Worm (Caenorhabditis elegans) whole organism, midembryonic: ENCODE data around the gene F10D7.4.

ENCODE experiments used
- T22C8.4 ChIP-seq: fragments of 200-800 bp; sonication (Bioruptor generic); IDR thresholded peaks from 2 replicates; pipeline ENCODE4 v1.3.6; 2022; ENCODE audit warnings: missing genetic modification characterization, missing compliant biosample characterization
- klf-2 ChIP-seq: fragments of 200-800 bp; sonication (Bioruptor generic); conservative IDR thresholded peaks from 2 replicates; pipeline ENCODE4 v1.3.6; 2022; ENCODE audit warnings: missing genetic modification reagents, missing genetic modification characterization, missing compliant biosample characterization
- med-1 ChIP-seq: sonication (generic microtip); optimal IDR thresholded peaks from 2 replicates; lab custom pipeline; 2017; ENCODE audit warnings: missing genetic modification characterization, mild to moderate bottlenecking, missing compliant biosample characterization, antibody characterized with exemption, missing genetic modification reagents; ENCODE audit not compliant: insufficient read depth

DNA sequence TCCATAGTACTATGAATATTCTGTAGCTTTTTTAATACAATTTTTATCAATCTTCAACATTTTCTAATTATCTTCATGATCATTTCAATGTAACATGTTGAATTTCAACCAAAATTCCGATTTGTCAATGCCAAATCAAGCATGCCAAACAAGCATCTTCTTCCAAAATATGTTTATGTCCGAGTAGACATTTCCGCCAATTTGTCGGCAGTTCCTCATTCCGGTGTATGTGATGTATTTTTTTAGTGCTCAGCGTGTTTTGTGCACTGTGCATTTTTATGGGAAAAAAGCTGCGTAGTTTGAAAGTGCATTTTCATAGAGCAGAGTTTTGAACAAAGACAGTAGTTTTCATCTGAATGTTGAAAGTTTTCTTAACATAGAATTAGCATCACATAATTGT lies 32.5 kb downstream of the F10D7.4 start:
- TF ChIP-seq klf-2 (no peak), T22C8.4 (GFP tag; lab: Robert Waterston, UW) (no peak), med-1 (no peak)
